Worm (Caenorhabditis elegans) whole organism, young adult: ENCODE data around the gene tbg-1.

Experiments used
- D2030.7 ChIP-seq: fragments of 200-800 bp; sonication (Bioruptor generic); IDR thresholded peaks from 2 replicates; pipeline ENCODE4 v1.3.6; 2022; ENCODE audit warnings: missing genetic modification reagents, missing genetic modification characterization, missing compliant biosample characterization
- F55B11.4 ChIP-seq: sonication (generic microtip); optimal IDR thresholded peaks from 2 replicates; lab custom pipeline; 2016; ENCODE audit warnings: missing compliant biosample characterization, missing genetic modification characterization, borderline replicate concordance; ENCODE audit not compliant: insufficient read depth
- T07F8.4 ChIP-seq: sonication (generic microtip); optimal IDR thresholded peaks from 2 replicates; lab custom pipeline; 2016; ENCODE audit warnings: mild to moderate bottlenecking, missing genetic modification characterization, moderate library complexity, missing compliant biosample characterization
- Y53G8AR.9 ChIP-seq: fragments of 200-800 bp; sonication (Bioruptor generic); conservative IDR thresholded peaks from 2 replicates; pipeline ENCODE4 v1.3.6; 2022; ENCODE audit warnings: missing genetic modification reagents, missing genetic modification characterization, missing compliant biosample characterization
- Y56A3A.18 ChIP-seq: fragments of 200-800 bp; sonication (Bioruptor generic); IDR thresholded peaks from 2 replicates; pipeline ENCODE4 v1.3.6; 2022; ENCODE audit warnings: missing genetic modification reagents, missing genetic modification characterization, missing compliant biosample characterization
- Y67H2A.10 ChIP-seq: fragments of 200-800 bp; sonication (Bioruptor generic); conservative IDR thresholded peaks from 2 replicates; pipeline ENCODE4 v1.3.6; 2022; ENCODE audit warnings: missing genetic modification reagents, missing genetic modification characterization, missing compliant biosample characterization
- ZK185.1 ChIP-seq: sonication (generic microtip); optimal IDR thresholded peaks from 2 replicates; lab custom pipeline; 2016; ENCODE audit warnings: mild to moderate bottlenecking, missing genetic modification characterization, missing compliant biosample characterization; ENCODE audit not compliant: poor library complexity, severe bottlenecking
- ama-1 ChIP-seq, 3 experiments: fragments of 150-350 bp in 1 of 3; sonication (generic microtip) in 2 of 3; optimal IDR thresholded peaks; 2 replicates each; lab custom pipeline; 2014 to 2018; ENCODE audit warnings: missing biosample characterization in 2 of 3, missing genetic modification characterization in 2 of 3, missing genetic modification reagents in 2 of 3
- aptf-3 ChIP-seq: fragments of 200-800 bp; sonication (Bioruptor generic); IDR thresholded peaks from 2 replicates; pipeline ENCODE4 v1.3.6; 2022; ENCODE audit warnings: missing genetic modification characterization, missing compliant biosample characterization
- atf-7 ChIP-seq: sonication (generic microtip); optimal IDR thresholded peaks from 2 replicates; lab custom pipeline; 2017; ENCODE audit warnings: mild to moderate bottlenecking, missing genetic modification characterization, missing compliant biosample characterization
- attf-3 ChIP-seq: fragments of 200-800 bp; sonication (Bioruptor generic); conservative IDR thresholded peaks from 2 replicates; pipeline ENCODE4 v1.3.6; 2022; ENCODE audit warnings: missing genetic modification reagents, missing genetic modification characterization, missing compliant biosample characterization
- attf-5 ChIP-seq: fragments of 200-800 bp; sonication (Bioruptor generic); optimal IDR thresholded peaks from 2 replicates; lab custom pipeline; 2018; ENCODE audit warnings: mild to moderate bottlenecking, missing genetic modification characterization, missing compliant biosample characterization
- bed-1 ChIP-seq: fragments of 200-800 bp; sonication (Bioruptor generic); IDR thresholded peaks from 2 replicates; pipeline ENCODE4 v1.3.6; 2022; ENCODE audit warnings: missing genetic modification reagents, missing genetic modification characterization, missing compliant biosample characterization
- ceh-79 ChIP-seq: sonication (generic microtip); optimal IDR thresholded peaks from 2 replicates; lab custom pipeline; 2017; ENCODE audit warnings: mild to moderate bottlenecking, missing genetic modification characterization, missing compliant biosample characterization
- ceh-91 ChIP-seq: fragments of 200-800 bp; sonication (Bioruptor generic); IDR thresholded peaks from 2 replicates; pipeline ENCODE4 v1.3.6; 2022; ENCODE audit warnings: missing genetic modification reagents, missing genetic modification characterization, missing compliant biosample characterization
- chd-7 ChIP-seq: sonication (generic microtip); optimal IDR thresholded peaks from 2 replicates; lab custom pipeline; 2016; ENCODE audit warnings: mild to moderate bottlenecking, missing genetic modification characterization, moderate library complexity, missing compliant biosample characterization
- die-1 ChIP-seq: sonication (generic microtip); optimal IDR thresholded peaks from 2 replicates; lab custom pipeline; 2016; ENCODE audit warnings: missing genotype, mild to moderate bottlenecking, missing genetic modification characterization, missing compliant biosample characterization
- efl-1 ChIP-seq: fragments of 150-350 bp; optimal IDR thresholded peaks from 2 replicates; lab custom pipeline; 2014; ENCODE audit warnings: missing biosample characterization, missing genetic modification reagents, missing genetic modification characterization
- ets-4 ChIP-seq: fragments of 200-800 bp; sonication (Bioruptor generic); optimal IDR thresholded peaks from 2 replicates; lab custom pipeline; 2018; ENCODE audit warnings: mild to moderate bottlenecking, missing genetic modification characterization, missing compliant biosample characterization
- him-1 ChIP-seq: sonication (generic microtip); optimal IDR thresholded peaks from 2 replicates; lab custom pipeline; 2016; ENCODE audit warnings: missing genotype, missing genetic modification reagents, missing genetic modification characterization, missing compliant biosample characterization
- hlh-26 ChIP-seq: fragments of 200-800 bp; sonication (Bioruptor generic); conservative IDR thresholded peaks from 2 replicates; pipeline ENCODE4 v1.3.6; 2022; ENCODE audit warnings: missing genetic modification reagents, missing genetic modification characterization, missing compliant biosample characterization
- hsf-1 ChIP-seq: fragments of 200-800 bp; sonication (Bioruptor generic); IDR thresholded peaks from 2 replicates; pipeline ENCODE4 v1.3.6; 2022; ENCODE audit warnings: missing genetic modification reagents, missing genetic modification characterization, missing compliant biosample characterization
- lin-40 ChIP-seq: sonication (generic microtip); optimal IDR thresholded peaks from 2 replicates; lab custom pipeline; 2016; ENCODE audit warnings: missing genetic modification characterization, mild to moderate bottlenecking, missing compliant biosample characterization, missing genotype, missing genetic modification reagents
- lsl-1 ChIP-seq: fragments of 200-800 bp; sonication (Bioruptor generic); optimal IDR thresholded peaks from 2 replicates; lab custom pipeline; 2018; ENCODE audit warnings: mild to moderate bottlenecking, missing genetic modification characterization, moderate library complexity, missing compliant biosample characterization
- lsy-27 ChIP-seq: sonication (generic microtip); optimal IDR thresholded peaks from 2 replicates; lab custom pipeline; 2017; ENCODE audit warnings: missing genetic modification characterization, mild to moderate bottlenecking, missing compliant biosample characterization, antibody characterized with exemption, missing genotype, borderline replicate concordance; ENCODE audit not compliant: insufficient read depth
- madf-3 ChIP-seq: fragments of 200-800 bp; sonication (Bioruptor generic); IDR thresholded peaks from 2 replicates; pipeline ENCODE4 v1.3.6; 2022; ENCODE audit warnings: missing genetic modification reagents, missing genetic modification characterization, missing compliant biosample characterization
- mcd-1 ChIP-seq: fragments of 200-800 bp; sonication (Bioruptor generic); IDR thresholded peaks from 2 replicates; pipeline ENCODE4 v1.3.6; 2022; ENCODE audit warnings: missing genetic modification reagents, missing genetic modification characterization, missing compliant biosample characterization
- mxl-1 ChIP-seq: sonication (generic microtip); optimal IDR thresholded peaks from 2 replicates; lab custom pipeline; 2016; ENCODE audit warnings: missing genetic modification characterization, missing compliant biosample characterization
- nfya-1 ChIP-seq: sonication (generic microtip); optimal IDR thresholded peaks from 2 replicates; lab custom pipeline; 2017; ENCODE audit warnings: antibody characterized with exemption, missing compliant biosample characterization, missing genetic modification characterization, borderline replicate concordance; ENCODE audit not compliant: insufficient read depth
- nfyb-1 ChIP-seq: fragments of 200-800 bp; sonication (Bioruptor generic); IDR thresholded peaks from 2 replicates; pipeline ENCODE4 v1.3.6; 2022; ENCODE audit warnings: missing genetic modification reagents, missing genetic modification characterization, missing compliant biosample characterization
- nhr-27 ChIP-seq: fragments of 200-800 bp; sonication (Bioruptor generic); optimal IDR thresholded peaks from 2 replicates; lab custom pipeline; 2018; ENCODE audit warnings: mild to moderate bottlenecking, missing genetic modification characterization, moderate library complexity, missing compliant biosample characterization
- nhr-80 ChIP-seq: sonication (generic microtip); optimal IDR thresholded peaks from 2 replicates; lab custom pipeline; 2016; ENCODE audit warnings: missing genetic modification characterization, missing compliant biosample characterization
- nhr-90 ChIP-seq: sonication (generic microtip); optimal IDR thresholded peaks from 2 replicates; lab custom pipeline; 2016; ENCODE audit warnings: missing genotype, mild to moderate bottlenecking, missing genetic modification characterization, missing compliant biosample characterization
- pbrm-1 ChIP-seq: fragments of 200-800 bp; sonication (Bioruptor generic); IDR thresholded peaks from 2 replicates; pipeline ENCODE4 v1.3.6; 2022; ENCODE audit warnings: missing genetic modification reagents, missing genetic modification characterization, missing compliant biosample characterization
- rpc-1 ChIP-seq, 2 experiments: fragments of 150-350 bp in 1 of 2; sonication (generic microtip) in 1 of 2; optimal IDR thresholded peaks; 2 replicates each; lab custom pipeline; 2014 to 2018; ENCODE audit warnings: missing biosample characterization in 1 of 2, missing genetic modification characterization in 1 of 2, missing genetic modification reagents in 1 of 2, missing genotype in 1 of 2
- snpc-1.3 ChIP-seq: sonication (generic microtip); optimal IDR thresholded peaks from 2 replicates; lab custom pipeline; 2017; ENCODE audit warnings: missing genetic modification characterization, mild to moderate bottlenecking, missing compliant biosample characterization, antibody characterized with exemption, moderate library complexity, missing genotype, missing genetic modification reagents; ENCODE audit not compliant: insufficient read depth
- snpc-4 ChIP-seq, 5 experiments: fragments of 150-350 bp in 1 of 5; sonication (generic microtip) in 4 of 5; optimal IDR thresholded peaks; 2 replicates each; lab custom pipeline; 2014 to 2018; ENCODE audit warnings: missing genetic modification characterization in 5 of 5, missing biosample characterization in 3 of 5, antibody characterized with exemption in 2 of 5, mild to moderate bottlenecking in 2 of 5, missing compliant biosample characterization in 2 of 5, missing genotype in 2 of 5, moderate library complexity in 2 of 5, missing genetic modification reagents in 1 of 5
- somi-1 ChIP-seq: fragments of 200-800 bp; sonication (Bioruptor generic); optimal IDR thresholded peaks from 2 replicates; lab custom pipeline; 2018; ENCODE audit warnings: mild to moderate bottlenecking, missing genetic modification characterization, missing compliant biosample characterization
- sptf-2 ChIP-seq: fragments of 200-800 bp; sonication (Bioruptor generic); optimal IDR thresholded peaks from 2 replicates; lab custom pipeline; 2018; ENCODE audit warnings: mild to moderate bottlenecking, missing genetic modification characterization, missing compliant biosample characterization
- tbx-9 ChIP-seq: sonication (generic microtip); optimal IDR thresholded peaks from 2 replicates; lab custom pipeline; 2016; ENCODE audit warnings: borderline replicate concordance, missing genetic modification characterization, inconsistent platforms, missing compliant biosample characterization
- tlf-1 ChIP-seq: fragments of 200-800 bp; sonication (Bioruptor generic); optimal IDR thresholded peaks from 2 replicates; lab custom pipeline; 2018; ENCODE audit warnings: mild to moderate bottlenecking, missing genetic modification characterization, missing compliant biosample characterization
- unc-130 ChIP-seq: sonication (generic microtip); optimal IDR thresholded peaks from 2 replicates; lab custom pipeline; 2016; ENCODE audit warnings: missing genetic modification reagents, missing genetic modification characterization, missing compliant biosample characterization
- zim-3 ChIP-seq: sonication (generic microtip); optimal IDR thresholded peaks from 2 replicates; lab custom pipeline; 2017; ENCODE audit warnings: mild to moderate bottlenecking, missing genetic modification characterization, moderate library complexity, missing compliant biosample characterization
- ztf-26 ChIP-seq: sonication (generic microtip); optimal IDR thresholded peaks from 2 replicates; lab custom pipeline; 2017; ENCODE audit warnings: missing genetic modification characterization, missing compliant biosample characterization
- ztf-28 ChIP-seq: fragments of 200-800 bp; sonication (Bioruptor generic); IDR thresholded peaks from 2 replicates; pipeline ENCODE4 v1.3.6; 2022; ENCODE audit warnings: missing genetic modification reagents, missing genetic modification characterization, missing compliant biosample characterization
- ztf-3 ChIP-seq: fragments of 200-800 bp; sonication (Bioruptor generic); optimal IDR thresholded peaks from 2 replicates; lab custom pipeline; 2018; ENCODE audit warnings: mild to moderate bottlenecking, missing genetic modification characterization, missing compliant biosample characterization

tbg-1 gene

ce11 chrIII:9629855-9630254 is 901 bp upstream of the tbg-1 start, which contains the start of gene rpac-19 (continued):
- peak; percentile 20 for TF ChIP-seq ztf-3
- peak; percentile 79 for TF ChIP-seq attf-5
- TF ChIP-seq hlh-26 (GFP tag; lab: Robert Waterston, UW): no peak
- no peak for TF ChIP-seq tbx-9 (tag; lab: Kevin White, UChicago)
- peak; percentile 82; the same call in 1 of the 2 replicates for TF ChIP-seq Y53G8AR.9 (GFP tag; lab: Robert Waterston, UW)
- TF ChIP-seq nhr-90 (tag; lab: Kevin White, UChicago): peak; percentile 28
- peak; percentile 57 for TF ChIP-seq lsl-1 (GFP tag; lab: Kevin White, UChicago)
- peak; percentile 85 for TF ChIP-seq ceh-79 (tag; lab: Kevin White, UChicago)
- peak; percentile 76 for TF ChIP-seq ztf-26 (tag; lab: Kevin White, UChicago)
- peak; percentile 58 for TF ChIP-seq lin-40
- TF ChIP-seq Y67H2A.10 (GFP tag; lab: Robert Waterston, UW): peak; percentile 35; the same call in 1 of the 2 replicates
- peak; percentile 31 for TF ChIP-seq mxl-1 (tag; lab: Kevin White, UChicago)
- no peak for TF ChIP-seq ztf-28 (GFP tag; lab: Robert Waterston, UW)
- peak; percentile 37 for TF ChIP-seq rpc-1 (optimal IDR thresholded peaks at IDR 0.05; lab: Kevin White, UChicago)
- TF ChIP-seq rpc-1 (tag; optimal IDR thresholded peaks at IDR 0.05; lab: Kevin White, UChicago): no peak
- peak; percentile 53 for TF ChIP-seq snpc-1.3
- peak; percentile 28 for TF ChIP-seq die-1 (tag; lab: Kevin White, UChicago)
- TF ChIP-seq attf-3 (GFP tag; lab: Robert Waterston, UW): no peak; the same call in 1 of the 2 replicates
- TF ChIP-seq chd-7 (tag; lab: Kevin White, UChicago): peak; percentile 61
- TF ChIP-seq D2030.7: peak; percentile 32; the same call in 1 of the 2 replicates
- TF ChIP-seq ceh-91: no peak
- TF ChIP-seq nfyb-1 (GFP tag; lab: Robert Waterston, UW): peak; percentile 83; the same call in 1 of the 2 replicates
- TF ChIP-seq tlf-1 (GFP tag; lab: Kevin White, UChicago): peak; percentile 86
- peak; percentile 80 for TF ChIP-seq hsf-1 (GFP tag; lab: Robert Waterston, UW)
- TF ChIP-seq pbrm-1: peak; percentile 85
- TF ChIP-seq nhr-27 (tag; lab: Kevin White, UChicago): no peak
- peak; percentile 61 for TF ChIP-seq somi-1 (GFP tag; lab: Kevin White, UChicago)
- no peak for TF ChIP-seq lsy-27 (tag; lab: Kevin White, UChicago)
- no peak for TF ChIP-seq nfya-1 (tag; lab: Kevin White, UChicago)
- peak; percentile 78 for TF ChIP-seq unc-130 (GFP tag; lab: Kevin White, UChicago)
- peak; percentile 42 for TF ChIP-seq zim-3 (tag; lab: Kevin White, UChicago)
- no peak for TF ChIP-seq aptf-3
- peak; percentile 81 for TF ChIP-seq ZK185.1 (tag; lab: Kevin White, UChicago)
- TF ChIP-seq mcd-1 (GFP tag; lab: Robert Waterston, UW): peak; percentile 78
- no peak for TF ChIP-seq Y56A3A.18
- TF ChIP-seq F55B11.4 (tag; lab: Kevin White, UChicago): no peak
- TF ChIP-seq ama-1 (optimal IDR thresholded peaks at IDR 0.05; lab: Kevin White, UChicago): peak; percentile 74
- TF ChIP-seq ama-1 (GFP tag; optimal IDR thresholded peaks at IDR 0.05; lab: Kevin White, UChicago): peak in 1 of 2 experiments; percentile 77
- TF ChIP-seq bed-1 (GFP tag; lab: Robert Waterston, UW): no peak
- peak; percentile 6 for TF ChIP-seq him-1 (tag; lab: Kevin White, UChicago)
- peak; percentile 30 for TF ChIP-seq T07F8.4 (tag; lab: Kevin White, UChicago)
- peak; percentile 62 for TF ChIP-seq nhr-80
- TF ChIP-seq efl-1: peak; percentile 42
- TF ChIP-seq ets-4 (GFP tag; lab: Kevin White, UChicago): no peak
- peak; percentile 64 for TF ChIP-seq atf-7 (tag; lab: Kevin White, UChicago)
- no peak for TF ChIP-seq snpc-4 (GFP tag; optimal IDR thresholded peaks at IDR 0.05; lab: Kevin White, UChicago)
- peak in 3 of 4 experiments; percentile 55 to 76 (median 58) for TF ChIP-seq snpc-4 (tag; optimal IDR thresholded peaks at IDR 0.05; lab: Kevin White, UChicago)
- TF ChIP-seq madf-3 (GFP tag; lab: Robert Waterston, UW): peak; percentile 73; the same call in 1 of the 2 replicates
- TF ChIP-seq sptf-2 (GFP tag; lab: Kevin White, UChicago): no peak
